Worm (Caenorhabditis elegans): ENCODE data around the gene ddx-35.

DNA sequence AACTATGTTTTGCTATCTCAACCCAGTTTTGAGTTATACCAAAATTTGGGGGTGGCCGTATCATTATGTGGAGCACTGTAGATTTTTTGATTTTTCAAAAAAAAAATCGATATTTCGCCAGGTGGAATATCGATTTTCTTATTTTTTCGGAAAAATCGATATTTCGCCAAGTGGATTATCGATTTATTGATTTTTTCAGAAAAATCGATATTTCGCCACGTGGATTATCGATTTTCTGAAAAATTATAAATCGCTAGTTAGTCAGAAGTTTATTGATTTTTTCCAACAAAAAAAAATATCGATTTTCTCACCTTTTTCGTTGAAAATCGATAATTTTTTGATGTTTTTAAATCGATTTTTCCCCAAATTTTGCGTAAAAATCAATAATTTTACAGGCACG is 25.9 kb upstream of the ddx-35 start:
- TF ChIP-seq F55B11.4 (tag; optimal IDR thresholded peaks at IDR 0.05; ENCODE audit: borderline replicate concordance, insufficient read depth) (no peak), lag-1 (GFP tag; IDR thresholded peaks at IDR 0.05) (no peak), atf-7 (tag; optimal IDR thresholded peaks at IDR 0.05) (no peak), ztf-6 (GFP tag; IDR thresholded peaks at IDR 0.05) (no peak), him-1 (tag; optimal IDR thresholded peaks at IDR 0.05) (no peak), egrh-3 (GFP tag; IDR thresholded peaks at IDR 0.05) (no peak), hlh-12 (tag; optimal IDR thresholded peaks at IDR 0.05) (no peak), attf-6 (GFP tag; IDR thresholded peaks at IDR 0.05) (no peak)
